Fruit fly (Drosophila melanogaster) whole organism, adult: ENCODE results near the gene otu.

Source experiments
- CG11617 ChIP-seq: fragments of 200-800 bp; sonication (Bioruptor generic); optimal IDR thresholded peaks from 2 replicates; lab custom pipeline; 2017; ENCODE audit warnings: mild to moderate bottlenecking, missing biosample characterization, missing genetic modification reagents, missing genetic modification characterization
- CG12768 ChIP-seq: fragments of 200-800 bp; sonication (Bioruptor generic); optimal IDR thresholded peaks from 2 replicates; lab custom pipeline; 2017; ENCODE audit warnings: missing biosample characterization, missing genetic modification characterization, mild to moderate bottlenecking, moderate library complexity, missing genetic modification reagents
- CG7045 ChIP-seq: fragments of 200-800 bp; sonication (Bioruptor generic); optimal IDR thresholded peaks from 2 replicates; lab custom pipeline; 2017; ENCODE audit warnings: missing biosample characterization, mild to moderate bottlenecking, missing genetic modification characterization
- cic ChIP-seq: fragments of 200-800 bp; sonication (Bioruptor generic); optimal IDR thresholded peaks from 2 replicates; lab custom pipeline; 2017; ENCODE audit warnings: missing biosample characterization, mild to moderate bottlenecking, missing genetic modification characterization, moderate library complexity
- kay ChIP-seq: fragments of 200-800 bp; sonication (Bioruptor generic); peaks from one replicate; lab custom pipeline; 2016; ENCODE audit warnings: missing biosample characterization, missing genetic modification characterization, borderline replicate concordance

DNA sequence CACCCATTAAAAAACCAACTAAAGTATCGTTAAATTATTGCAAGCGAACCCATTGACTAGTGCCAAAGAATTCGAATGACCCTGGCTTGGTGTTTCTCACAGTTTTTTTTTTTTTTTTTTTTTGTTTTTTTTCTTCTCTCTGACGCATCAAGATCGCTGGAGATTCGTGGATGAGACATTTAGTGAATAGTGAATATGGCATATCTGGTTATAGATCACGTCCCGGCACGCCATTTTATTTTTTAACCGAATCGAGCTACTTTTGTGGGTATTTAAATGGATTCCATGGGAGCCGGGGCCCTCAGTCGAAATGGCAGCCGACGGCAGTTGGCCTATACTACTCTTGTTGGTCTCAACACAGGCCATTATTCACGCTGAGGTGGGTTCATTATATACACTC is 12.5 kb downstream of the otu start, which contains the start of gene Cp7Fc:
- TF ChIP-seq cic (no peak), CG7045 (GFP tag; lab: Kevin White, UChicago) (no peak), CG12768 (GFP tag; lab: Kevin White, UChicago) (no peak), kay (no peak), CG11617 (GFP tag; lab: Kevin White, UChicago) (no peak)
